Fruit fly (Drosophila melanogaster) whole organism, prepupa: ENCODE measurements around the gene CtBP.

Source experiments
- CG8632 ChIP-seq: fragments of 200-800 bp; sonication (Bioruptor generic); optimal IDR thresholded peaks from 3 replicates; lab custom pipeline; 2016; ENCODE audit warnings: missing biosample characterization, missing genetic modification characterization
- Hr4 ChIP-seq: fragments of 200-800 bp; sonication (Bioruptor generic); optimal IDR thresholded peaks from 3 replicates; lab custom pipeline; 2016; ENCODE audit warnings: missing biosample characterization, missing genetic modification characterization
- fd59A ChIP-seq: fragments of 200-800 bp; sonication (Bioruptor generic); optimal IDR thresholded peaks from 2 replicates; lab custom pipeline; 2017; ENCODE audit warnings: missing biosample characterization, mild to moderate bottlenecking, missing genetic modification characterization, missing genetic modification reagents

- TF ChIP-seq CG8632: no peak
- TF ChIP-seq fd59A (GFP tag; lab: Kevin White, UChicago): no peak
- TF ChIP-seq Hr4 (GFP tag; lab: Kevin White, UChicago): no peak
Measured at dm6 chr3R:13012990-13013389, 1.5 kb downstream of the CtBP start.
